Worm (Caenorhabditis elegans) whole organism, L3 larva: ENCODE measurements around the gene vgln-1.
A peak's percentile ranks its signal among the peaks of the same experiment; 100 is the strongest.

Experiments
- ZK546.5 ChIP-seq: sonication (generic microtip); optimal IDR thresholded peaks from 2 replicates; lab custom pipeline; 2017; ENCODE audit warnings: missing biosample characterization, missing genetic modification characterization
- aly-2 ChIP-seq: fragments of 150-350 bp; optimal IDR thresholded peaks from 2 replicates; lab custom pipeline; 2014; ENCODE audit warnings: missing biosample characterization, missing genetic modification characterization
- ama-1 ChIP-seq: fragments of 150-350 bp; optimal IDR thresholded peaks from 2 replicates; lab custom pipeline; 2018
- ceh-16 ChIP-seq: sonication (generic microtip); optimal IDR thresholded peaks from 2 replicates; lab custom pipeline; 2017; ENCODE audit warnings: missing biosample characterization, missing genetic modification characterization
- ceh-82 ChIP-seq: fragments of 150-350 bp; optimal IDR thresholded peaks from 2 replicates; lab custom pipeline; 2014; ENCODE audit warnings: missing biosample characterization, missing genetic modification characterization
- elt-2 ChIP-seq: sonication (generic microtip); optimal IDR thresholded peaks from 2 replicates; lab custom pipeline; 2016; ENCODE audit warnings: missing genetic modification reagents, mild to moderate bottlenecking, missing genetic modification characterization, missing compliant biosample characterization
- elt-3 ChIP-seq, 3 experiments: fragments of 150-350 bp in 1 of 3; sonication (generic microtip) in 2 of 3; optimal IDR thresholded peaks; 2 replicates in 2 of 3; 4 replicates in 1 of 3; lab custom pipeline; 2014 to 2017; ENCODE audit warnings: missing biosample characterization in 3 of 3, missing genetic modification characterization in 3 of 3
- fos-1 ChIP-seq: fragments of 150-350 bp; optimal IDR thresholded peaks from 2 replicates; lab custom pipeline; 2014; ENCODE audit warnings: missing biosample characterization, missing genetic modification characterization
- hmg-11 ChIP-seq: sonication (generic microtip); optimal IDR thresholded peaks from 2 replicates; lab custom pipeline; 2016; ENCODE audit warnings: missing genetic modification characterization, missing compliant biosample characterization
- jun-1 ChIP-seq: fragments of 150-350 bp; optimal IDR thresholded peaks from 2 replicates; lab custom pipeline; 2014; ENCODE audit warnings: missing biosample characterization, missing genetic modification reagents, missing genetic modification characterization
- lin-39 ChIP-seq: fragments of 150-350 bp; optimal IDR thresholded peaks from 2 replicates; lab custom pipeline; 2018; ENCODE audit warnings: missing biosample characterization, missing genetic modification reagents, missing genetic modification characterization
- lsy-12 ChIP-seq: sonication (generic microtip); optimal IDR thresholded peaks from 2 replicates; lab custom pipeline; 2016; ENCODE audit warnings: mild to moderate bottlenecking, missing genetic modification characterization, missing compliant biosample characterization
- mdl-1 ChIP-seq: fragments of 150-350 bp; optimal IDR thresholded peaks from 2 replicates; lab custom pipeline; 2014; ENCODE audit warnings: missing biosample characterization, missing genetic modification characterization
- mml-1 ChIP-seq: fragments of 150-350 bp; sonication (generic microtip); optimal IDR thresholded peaks from 3 replicates; lab custom pipeline; 2014; ENCODE audit warnings: missing biosample characterization, missing genetic modification characterization
- nfya-1 ChIP-seq: sonication (generic microtip); optimal IDR thresholded peaks from 2 replicates; lab custom pipeline; 2017; ENCODE audit warnings: missing genetic modification characterization, mild to moderate bottlenecking, missing compliant biosample characterization, antibody characterized with exemption, moderate library complexity; ENCODE audit not compliant: insufficient read depth
- nhr-11 ChIP-seq: fragments of 150-350 bp; optimal IDR thresholded peaks from 2 replicates; lab custom pipeline; 2014; ENCODE audit warnings: missing biosample characterization, missing genetic modification characterization
- nhr-12 ChIP-seq: fragments of 150-350 bp; optimal IDR thresholded peaks from 2 replicates; lab custom pipeline; 2014; ENCODE audit warnings: missing biosample characterization, missing genetic modification characterization
- nhr-237 ChIP-seq: fragments of 150-350 bp; optimal IDR thresholded peaks from 2 replicates; lab custom pipeline; 2014; ENCODE audit warnings: missing biosample characterization, missing genetic modification characterization
- nhr-25 ChIP-seq: sonication (generic microtip); optimal IDR thresholded peaks from 2 replicates; lab custom pipeline; 2017; ENCODE audit warnings: missing biosample characterization, missing genetic modification characterization
- nhr-67 ChIP-seq: fragments of 150-350 bp; optimal IDR thresholded peaks from 2 replicates; lab custom pipeline; 2014; ENCODE audit warnings: missing biosample characterization, missing genetic modification characterization
- nhr-76 ChIP-seq: fragments of 150-350 bp; sonication (generic microtip); optimal IDR thresholded peaks from 5 replicates; lab custom pipeline; 2014; ENCODE audit warnings: missing biosample characterization, missing genetic modification characterization
- nhr-77 ChIP-seq: fragments of 150-350 bp; optimal IDR thresholded peaks from 2 replicates; lab custom pipeline; 2014; ENCODE audit warnings: missing biosample characterization, missing genetic modification characterization
- pha-4 ChIP-seq: fragments of 150-350 bp; optimal IDR thresholded peaks from 2 replicates; lab custom pipeline; 2014; ENCODE audit warnings: missing biosample characterization, missing genetic modification reagents, missing genetic modification characterization
- skn-1 ChIP-seq: fragments of 150-350 bp; optimal IDR thresholded peaks from 2 replicates; lab custom pipeline; 2014; ENCODE audit warnings: missing biosample characterization, missing genetic modification characterization
- snpc-4 ChIP-seq: fragments of 150-350 bp; optimal IDR thresholded peaks from 2 replicates; lab custom pipeline; 2014; ENCODE audit warnings: missing biosample characterization, missing genetic modification characterization
- unc-39 ChIP-seq: sonication (generic microtip); optimal IDR thresholded peaks from 4 replicates; lab custom pipeline; 2017; ENCODE audit warnings: missing biosample characterization, missing genetic modification characterization
- unc-62 ChIP-seq: fragments of 150-350 bp; sonication (generic microtip); optimal IDR thresholded peaks from 4 replicates; lab custom pipeline; 2014; ENCODE audit warnings: missing biosample characterization, missing genetic modification reagents, missing genetic modification characterization
- zag-1 ChIP-seq: fragments of 150-350 bp; optimal IDR thresholded peaks from 2 replicates; lab custom pipeline; 2014; ENCODE audit warnings: missing biosample characterization, missing genetic modification characterization
- ztf-11 ChIP-seq: fragments of 150-350 bp; optimal IDR thresholded peaks from 2 replicates; lab custom pipeline; 2014; ENCODE audit warnings: missing biosample characterization, missing genetic modification characterization

vgln-1 gene

DNA sequence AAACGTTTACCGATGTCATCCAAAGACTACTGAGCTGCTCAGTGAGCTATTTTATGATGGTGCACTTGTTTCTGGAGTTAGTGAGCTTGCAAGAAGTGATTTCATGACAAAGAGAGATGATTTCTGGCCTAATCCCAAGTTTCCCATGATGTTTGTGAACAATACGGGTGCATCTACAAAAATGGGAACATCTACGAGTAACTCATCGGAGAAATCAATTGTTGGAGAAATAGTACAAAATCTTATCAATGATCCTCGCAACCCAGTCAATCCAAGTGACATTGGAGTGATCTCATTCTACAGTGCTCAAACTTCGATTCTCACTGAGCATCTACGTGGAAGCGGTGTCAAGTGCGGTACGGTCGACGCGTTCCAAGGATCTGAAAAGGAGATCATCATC lies 37.6 kb upstream of the vgln-1 start:
- TF ChIP-seq ceh-82 (tag; lab: Kevin White, UChicago) (no peak), ama-1 (lab: Kevin White, UChicago) (no peak), mml-1 (tag; lab: Kevin White, UChicago) (no peak), unc-62 (no peak), nhr-25 (tag; lab: Kevin White, UChicago) (no peak), skn-1 (no peak)

DNA sequence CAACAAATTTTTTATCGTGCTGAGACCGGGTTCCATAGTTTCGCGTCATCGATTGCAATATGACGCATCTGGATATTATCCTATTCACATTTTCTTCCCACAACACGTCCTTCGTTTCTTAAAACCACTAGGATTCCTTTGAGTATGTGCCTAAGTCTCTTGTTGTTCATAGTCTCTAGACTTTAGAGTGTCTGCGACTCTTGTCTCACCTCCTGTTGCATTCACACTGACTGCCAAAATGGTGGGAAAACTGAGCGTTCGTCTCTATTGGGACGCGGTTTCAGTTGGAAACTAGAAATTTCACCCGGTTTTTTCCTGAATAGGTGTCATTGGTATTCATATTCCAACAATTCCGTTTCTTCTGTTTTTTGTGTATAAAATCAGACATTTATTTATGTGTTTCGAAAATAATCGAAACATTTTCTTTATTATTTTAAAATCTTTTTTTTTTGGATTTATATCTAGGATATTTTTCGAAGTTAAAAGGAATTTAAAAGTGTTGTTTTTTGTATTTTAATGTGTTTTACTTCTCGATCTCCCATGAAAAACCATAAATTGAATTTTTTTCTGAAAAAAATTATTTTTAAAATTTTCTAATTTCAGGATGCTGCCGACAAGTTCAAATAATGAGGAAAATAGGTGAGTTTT lies 30.9 kb upstream of the vgln-1 start, which contains the start of gene C05C10.2:
Gene C05C10.2, plus strand, starts transcription at position 598 of the 648 bp plus-strand sequence.
- TF ChIP-seq nfya-1 (tag; lab: Kevin White, UChicago) (peak; percentile 35), ceh-16 (tag; lab: Kevin White, UChicago) (no peak)

DNA sequence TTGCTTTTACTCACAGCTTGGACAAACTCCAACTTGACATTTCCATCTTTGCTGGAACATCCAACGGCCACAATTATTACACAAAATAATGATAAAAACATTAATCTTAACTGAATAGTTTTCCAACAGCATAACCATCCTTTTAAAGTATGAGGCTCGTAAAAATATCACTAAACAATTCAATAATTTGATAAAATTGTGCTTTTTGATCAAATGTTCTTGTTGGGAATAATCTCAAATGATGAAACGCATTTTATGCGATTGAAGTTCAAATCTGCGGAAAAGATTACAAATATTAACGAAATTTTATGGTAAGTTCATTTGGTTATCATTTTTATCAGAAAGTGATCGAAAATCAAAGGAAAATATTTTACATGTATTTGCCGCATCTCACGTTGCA lies 29.6 kb upstream of the vgln-1 start, which contains the start of gene pho-10:
Gene pho-10, minus strand, starts transcription at position 101 of the 400 bp plus-strand sequence.
- no peak for TF ChIP-seq ZK546.5 (tag; lab: Kevin White, UChicago)
- TF ChIP-seq mml-1 (tag; lab: Kevin White, UChicago) = no peak
- TF ChIP-seq nfya-1 (tag; lab: Kevin White, UChicago) = no peak
- TF ChIP-seq ama-1 (lab: Kevin White, UChicago) = no peak
- TF ChIP-seq unc-62 = no peak
- no peak for TF ChIP-seq nhr-67 (tag; lab: Kevin White, UChicago)
- TF ChIP-seq nhr-11 = no peak
- TF ChIP-seq hmg-11 (tag; lab: Kevin White, UChicago) = no peak
- TF ChIP-seq nhr-76 (tag; lab: Kevin White, UChicago) = no peak
- TF ChIP-seq zag-1 (tag; lab: Kevin White, UChicago) = no peak
- no peak for TF ChIP-seq elt-2
- TF ChIP-seq lin-39 (tag; lab: Kevin White, UChicago) = no peak
- no peak for TF ChIP-seq pha-4 (tag; lab: Kevin White, UChicago)
- no peak for TF ChIP-seq jun-1
- TF ChIP-seq mdl-1 (tag; lab: Kevin White, UChicago) = no peak
- no peak for TF ChIP-seq lsy-12 (tag; lab: Kevin White, UChicago)
- TF ChIP-seq unc-39 (tag; lab: Kevin White, UChicago) = no peak
- TF ChIP-seq elt-3 (tag; optimal IDR thresholded peaks at IDR 0.05; lab: Kevin White, UChicago) = no peak
- TF ChIP-seq nhr-12 (tag; lab: Kevin White, UChicago) = no peak
- no peak for TF ChIP-seq ceh-82 (tag; lab: Kevin White, UChicago)

DNA sequence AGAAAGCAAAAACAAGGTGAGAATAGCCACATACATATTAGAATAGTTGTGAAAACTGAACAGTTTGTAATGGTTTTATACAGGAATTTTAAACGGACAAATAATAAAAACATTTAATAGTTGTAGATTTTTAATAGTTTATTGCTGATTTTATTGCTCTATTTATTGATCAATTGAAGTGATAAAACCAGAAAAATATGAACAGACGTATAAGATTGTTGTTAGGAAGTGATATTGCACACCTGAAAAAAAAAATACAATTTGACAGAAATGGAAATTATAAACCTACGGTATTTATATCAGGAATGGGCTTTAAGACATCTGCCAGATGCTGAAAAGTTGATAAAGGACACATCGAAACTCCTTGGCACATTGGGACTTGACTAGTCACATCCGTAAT lies 27.0 kb upstream of the vgln-1 start, which contains the start of gene C05C10.8:
Gene C05C10.8, minus strand, starts transcription at position 101 of the 400 bp plus-strand sequence.
- TF ChIP-seq fos-1 (tag; lab: Kevin White, UChicago) (no peak), aly-2 (no peak), ztf-11 (no peak), ceh-16 (tag; lab: Kevin White, UChicago) (no peak), nhr-12 (tag; lab: Kevin White, UChicago) (no peak), lin-39 (tag; lab: Kevin White, UChicago) (no peak), nhr-77 (no peak), nhr-25 (tag; lab: Kevin White, UChicago) (no peak)

ce11 chrII:9916177-9916576 lies 25.3 kb upstream of the vgln-1 start, which contains the start of gene F26C11.4:
F26C11.4 (minus strand) TSS chrII:9916277.
- TF ChIP-seq mml-1 (tag; lab: Kevin White, UChicago) = no peak
- no peak for TF ChIP-seq ama-1 (lab: Kevin White, UChicago)
- TF ChIP-seq snpc-4 (tag; lab: Kevin White, UChicago) = no peak
- TF ChIP-seq hmg-11 (tag; lab: Kevin White, UChicago) = no peak
- TF ChIP-seq nfya-1 (tag; lab: Kevin White, UChicago) = no peak

DNA sequence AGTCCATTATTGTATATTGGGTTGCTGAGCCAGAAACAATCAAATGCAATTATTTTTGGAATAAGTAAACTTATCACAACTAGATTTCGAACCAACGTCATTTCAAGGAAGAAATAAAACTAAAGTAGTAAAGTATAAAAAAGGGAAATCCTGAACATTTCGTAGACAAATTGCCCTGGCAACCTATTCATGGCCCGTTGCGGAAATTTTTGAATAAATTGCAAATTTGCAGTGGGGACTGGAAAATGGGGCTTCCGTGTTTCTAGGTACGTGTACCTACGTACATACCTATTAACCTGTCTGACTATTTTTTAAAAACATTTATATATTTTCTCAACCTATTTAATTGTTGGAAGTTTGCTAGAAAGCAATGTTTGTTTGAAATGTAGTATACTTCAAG lies 24.1 kb upstream of the vgln-1 start, which contains the start of gene F26C11.3:
Gene F26C11.3, minus strand, starts transcription at position 101 of the 400 bp plus-strand sequence.
- no peak for TF ChIP-seq nhr-237 (tag; lab: Kevin White, UChicago)
- TF ChIP-seq lsy-12 (tag; lab: Kevin White, UChicago) = no peak
- no peak for TF ChIP-seq mdl-1 (tag; lab: Kevin White, UChicago)
